Fruit fly (Drosophila melanogaster): ENCODE data around the gene CG15365.

CG15365 gene

dm6 chrX:9106775-9107283 is 39.0 kb upstream of the CG15365 start, which contains the start of gene Arfrp1:
TSS of gene Arfrp1 (plus strand) at chrX:9107069.
- no peak for TF ChIP-seq CG15710 (tag; optimal IDR thresholded peaks at IDR 0.05)
- no peak for TF ChIP-seq EcR (GFP tag; optimal IDR thresholded peaks at IDR 0.05)
- no peak for TF ChIP-seq CG8159 (tag; optimal IDR thresholded peaks at IDR 0.05)
- TF ChIP-seq CG4496 (GFP tag; IDR thresholded peaks at IDR 0.05), result peak; percentile 6; the same call in 1 of the 3 replicates
- no peak for TF ChIP-seq rn (GFP tag; IDR thresholded peaks at IDR 0.05)
- no peak for TF ChIP-seq Pif1B (GFP tag; optimal IDR thresholded peaks at IDR 0.05)
- 0 out of 3 replicates have a peak, but pooled peaks have one; percentile 24 for TF ChIP-seq fd96Ca (GFP tag; IDR thresholded peaks at IDR 0.05)
- TF ChIP-seq Ets98B (GFP tag; IDR thresholded peaks at IDR 0.05), result 0 out of 2 replicates have a peak, but pooled peaks have one; percentile 5
- no peak for TF ChIP-seq CG12605 (GFP tag; IDR thresholded peaks at IDR 0.05)
- TF ChIP-seq CG9948 (tag; optimal IDR thresholded peaks at IDR 0.05), result peak; percentile 0
- TF ChIP-seq CG10348 (GFP tag; IDR thresholded peaks at IDR 0.05), result no peak

dm6 chrX:9106212-9106774 is 38.5 kb upstream of the CG15365 start, which contains the start of gene Bx42:
TSS of gene Bx42 (minus strand) at chrX:9106604.
- TF ChIP-seq CG4496 (GFP tag; IDR thresholded peaks at IDR 0.05), result peak; percentile 28; the same call in 1 of the 3 replicates
- TF ChIP-seq CG14655 (GFP tag; optimal IDR thresholded peaks at IDR 0.05), result no peak

- TF ChIP-seq Pif1A (GFP tag; optimal IDR thresholded peaks at IDR 0.05) (no peak), CG12605 (GFP tag; IDR thresholded peaks at IDR 0.05) (no peak), Pif1B (GFP tag; optimal IDR thresholded peaks at IDR 0.05) (no peak), CG8301 (tag; optimal IDR thresholded peaks at IDR 0.05) (no peak), CG14655 (GFP tag; optimal IDR thresholded peaks at IDR 0.05) (no peak), CG32121 (GFP tag; IDR thresholded peaks at IDR 0.05) (no peak), CG9948 (tag; optimal IDR thresholded peaks at IDR 0.05) (no peak), CG8159 (tag; optimal IDR thresholded peaks at IDR 0.05) (no peak), CG15710 (tag; optimal IDR thresholded peaks at IDR 0.05) (no peak)
These were observed 35.8 kb upstream of the CG15365 start, which contains the start of gene CG7766 for dm6 chrX:9103308-9104185. TSS of gene CG7766 (minus strand) at chrX:9103739.

dm6 chrX:9102125-9102524 is 34.3 kb upstream of the CG15365 start:
- TF ChIP-seq CG10348 (GFP tag; IDR thresholded peaks at IDR 0.05) (no peak), EcR (GFP tag; optimal IDR thresholded peaks at IDR 0.05) (no peak), fd96Ca (GFP tag; IDR thresholded peaks at IDR 0.05) (no peak), Pif1B (GFP tag; optimal IDR thresholded peaks at IDR 0.05) (no peak), gl (tag; optimal IDR thresholded peaks at IDR 0.05) (no peak), CG13204 (GFP tag; optimal IDR thresholded peaks at IDR 0.05) (no peak), Snoo (tag; optimal IDR thresholded peaks at IDR 0.05) (no peak), D1 (tag; optimal IDR thresholded peaks at IDR 0.05) (no peak), CG12605 (GFP tag; IDR thresholded peaks at IDR 0.05) (no peak), rn (GFP tag; IDR thresholded peaks at IDR 0.05) (no peak), CG8159 (tag; optimal IDR thresholded peaks at IDR 0.05) (no peak), CG34367 (tag; optimal IDR thresholded peaks at IDR 0.05) (no peak), CG17806 (tag; optimal IDR thresholded peaks at IDR 0.05) (no peak), CG32121 (GFP tag; IDR thresholded peaks at IDR 0.05) (no peak), Ets98B (GFP tag; IDR thresholded peaks at IDR 0.05) (no peak), CG8301 (tag; optimal IDR thresholded peaks at IDR 0.05) (no peak), CG15710 (tag; optimal IDR thresholded peaks at IDR 0.05) (no peak)

- TF ChIP-seq CG9948 (tag; optimal IDR thresholded peaks at IDR 0.05) (no peak), CG14655 (GFP tag; optimal IDR thresholded peaks at IDR 0.05) (no peak), CG10348 (GFP tag; IDR thresholded peaks at IDR 0.05) (no peak), gl (tag; optimal IDR thresholded peaks at IDR 0.05) (no peak), Snoo (tag; optimal IDR thresholded peaks at IDR 0.05) (no peak), rn (GFP tag; IDR thresholded peaks at IDR 0.05) (no peak), CG12605 (GFP tag; IDR thresholded peaks at IDR 0.05) (no peak), D1 (tag; optimal IDR thresholded peaks at IDR 0.05) (no peak), CG8301 (tag; optimal IDR thresholded peaks at IDR 0.05) (no peak), CG15710 (tag; optimal IDR thresholded peaks at IDR 0.05) (no peak), CG13204 (GFP tag; optimal IDR thresholded peaks at IDR 0.05) (no peak), CG8159 (tag; optimal IDR thresholded peaks at IDR 0.05) (no peak)
These were observed 26.1 kb upstream of the CG15365 start for dm6 chrX:9093912-9094311.

- TF ChIP-seq Pif1B (GFP tag; optimal IDR thresholded peaks at IDR 0.05) (no peak), CG17806 (tag; optimal IDR thresholded peaks at IDR 0.05) (no peak), Snoo (tag; optimal IDR thresholded peaks at IDR 0.05) (no peak), CG4496 (GFP tag; IDR thresholded peaks at IDR 0.05) (no peak), CG34367 (tag; optimal IDR thresholded peaks at IDR 0.05) (no peak), CG9948 (tag; optimal IDR thresholded peaks at IDR 0.05) (no peak), CG8159 (tag; optimal IDR thresholded peaks at IDR 0.05) (no peak), CG8301 (tag; optimal IDR thresholded peaks at IDR 0.05) (no peak), CG12605 (GFP tag; IDR thresholded peaks at IDR 0.05) (no peak)
These were observed 25.3 kb upstream of the CG15365 start for dm6 chrX:9093062-9093461.

Measured in whole organism, pupa.